Worm (Caenorhabditis elegans) whole organism, L4 larva: ENCODE data around the gene Y39D8A.1.

ENCODE experiments used
- D1046.2 ChIP-seq: fragments of 200-800 bp; sonication (Bioruptor generic); IDR thresholded peaks from 2 replicates; pipeline ENCODE4 v1.3.6; 2022; ENCODE audit warnings: missing genetic modification characterization, missing compliant biosample characterization
- F26F4.8 ChIP-seq: fragments of 200-800 bp; sonication (Bioruptor generic); conservative IDR thresholded peaks from 2 replicates; pipeline ENCODE4 v1.3.6; 2022; ENCODE audit warnings: missing genetic modification characterization, missing compliant biosample characterization
- T26A8.4 ChIP-seq: fragments of 200-800 bp; sonication (Bioruptor generic); IDR thresholded peaks from 2 replicates; pipeline ENCODE4 v1.3.6; 2022; ENCODE audit warnings: missing genetic modification characterization, missing compliant biosample characterization
- ZK546.5 ChIP-seq, 2 experiments: sonication (generic microtip); optimal IDR thresholded peaks; 2 replicates each; lab custom pipeline; 2017; ENCODE audit warnings: missing biosample characterization in 2 of 2, missing genetic modification characterization in 2 of 2
- ceh-20 ChIP-seq: fragments of 200-800 bp; sonication (Bioruptor generic); IDR thresholded peaks from 2 replicates; pipeline ENCODE4 v1.3.6; 2022; ENCODE audit warnings: missing genetic modification reagents, missing genetic modification characterization, missing compliant biosample characterization
- ceh-28 ChIP-seq: fragments of 150-350 bp; optimal IDR thresholded peaks from 2 replicates; lab custom pipeline; 2014; ENCODE audit warnings: missing biosample characterization, missing genetic modification reagents, missing genetic modification characterization
- ceh-62 ChIP-seq: sonication (generic microtip); optimal IDR thresholded peaks from 2 replicates; lab custom pipeline; 2017; ENCODE audit warnings: missing biosample characterization, missing genetic modification characterization
- ces-1 ChIP-seq: fragments of 150-350 bp; sonication (generic microtip); optimal IDR thresholded peaks from 4 replicates; lab custom pipeline; 2014; ENCODE audit warnings: missing biosample characterization, missing genetic modification reagents, missing genetic modification characterization
- daf-16 ChIP-seq, 3 experiments: sonication (generic microtip); optimal IDR thresholded peaks; 2 replicates each; lab custom pipeline; 2016 to 2017; ENCODE audit warnings: missing genetic modification characterization in 3 of 3, missing genetic modification reagents in 3 of 3, mild to moderate bottlenecking in 2 of 3, missing compliant biosample characterization in 2 of 3, missing biosample characterization in 1 of 3, moderate library complexity in 1 of 3
- daf-19 ChIP-seq: fragments of 200-800 bp; sonication (Bioruptor generic); conservative IDR thresholded peaks from 2 replicates; pipeline ENCODE4 v1.3.6; 2022; ENCODE audit warnings: missing genetic modification characterization, missing compliant biosample characterization
- dmd-8 ChIP-seq: fragments of 200-800 bp; sonication (Bioruptor generic); IDR thresholded peaks from 2 replicates; pipeline ENCODE4 v1.3.6; 2022; ENCODE audit warnings: missing genetic modification characterization, missing compliant biosample characterization
- dpl-1 ChIP-seq: fragments of 150-350 bp; optimal IDR thresholded peaks from 2 replicates; lab custom pipeline; 2014; ENCODE audit warnings: missing biosample characterization, missing genetic modification reagents, missing genetic modification characterization
- duxl-1 ChIP-seq: sonication (generic microtip); optimal IDR thresholded peaks from 2 replicates; lab custom pipeline; 2016; ENCODE audit warnings: mild to moderate bottlenecking, missing genetic modification characterization, moderate library complexity, missing compliant biosample characterization; ENCODE audit not compliant: poor library complexity
- dve-1 ChIP-seq: sonication (generic microtip); optimal IDR thresholded peaks from 2 replicates; lab custom pipeline; 2017; ENCODE audit warnings: antibody characterized with exemption, mild to moderate bottlenecking, missing genetic modification characterization, missing compliant biosample characterization; ENCODE audit not compliant: insufficient read depth
- fos-1 ChIP-seq: fragments of 150-350 bp; optimal IDR thresholded peaks from 2 replicates; lab custom pipeline; 2014; ENCODE audit warnings: missing biosample characterization, missing genetic modification characterization
- hif-1 ChIP-seq, 2 experiments: sonication (generic microtip); optimal IDR thresholded peaks; 2 replicates each; lab custom pipeline; 2016 to 2017; ENCODE audit warnings: missing compliant biosample characterization in 2 of 2, missing genetic modification characterization in 2 of 2, missing genetic modification reagents in 2 of 2, missing genotype in 2 of 2, mild to moderate bottlenecking in 1 of 2
- hlh-11 ChIP-seq: fragments of 200-800 bp; sonication (Bioruptor generic); optimal IDR thresholded peaks from 2 replicates; lab custom pipeline; 2018; ENCODE audit warnings: mild to moderate bottlenecking, missing genetic modification characterization, missing compliant biosample characterization
- hlh-30 ChIP-seq: sonication (generic microtip); optimal IDR thresholded peaks from 2 replicates; lab custom pipeline; 2017; ENCODE audit warnings: antibody characterized with exemption, mild to moderate bottlenecking, missing genetic modification characterization, missing compliant biosample characterization; ENCODE audit not compliant: insufficient read depth
- lin-1 ChIP-seq: fragments of 200-800 bp; sonication (Bioruptor generic); IDR thresholded peaks from 2 replicates; pipeline ENCODE4 v1.3.6; 2022; ENCODE audit warnings: missing genetic modification reagents, missing genetic modification characterization, missing compliant biosample characterization
- lin-13 ChIP-seq: fragments of 150-350 bp; optimal IDR thresholded peaks from 2 replicates; lab custom pipeline; 2014; ENCODE audit warnings: missing biosample characterization, missing genetic modification reagents, missing genetic modification characterization
- lin-38 ChIP-seq: fragments of 200-800 bp; sonication (Bioruptor generic); IDR thresholded peaks from 2 replicates; pipeline ENCODE4 v1.3.6; 2022; ENCODE audit warnings: missing genetic modification reagents, missing genetic modification characterization, missing compliant biosample characterization
- lsy-2 ChIP-seq, 2 experiments: fragments of 150-350 bp in 1 of 2; sonication (generic microtip) in 1 of 2; optimal IDR thresholded peaks; 2 replicates each; lab custom pipeline; 2014 to 2017; ENCODE audit warnings: missing biosample characterization in 2 of 2, missing genetic modification characterization in 2 of 2
- mdl-1 ChIP-seq, 2 experiments: fragments of 150-350 bp in 1 of 2; sonication (generic microtip) in 1 of 2; optimal IDR thresholded peaks; 2 replicates each; lab custom pipeline; 2014 to 2017; ENCODE audit warnings: missing biosample characterization in 2 of 2, missing genetic modification characterization in 2 of 2
- mdt-29 ChIP-seq: fragments of 200-800 bp; sonication (Bioruptor generic); IDR thresholded peaks from 2 replicates; pipeline ENCODE4 v1.3.6; 2022; ENCODE audit warnings: missing genetic modification reagents, missing genetic modification characterization, missing compliant biosample characterization
- mxl-2 ChIP-seq: fragments of 200-800 bp; sonication (Bioruptor generic); conservative IDR thresholded peaks from 2 replicates; pipeline ENCODE4 v1.3.6; 2022; ENCODE audit warnings: missing genetic modification reagents, missing genetic modification characterization, missing compliant biosample characterization
- mxl-3 ChIP-seq: fragments of 200-800 bp; sonication (Bioruptor generic); optimal IDR thresholded peaks from 2 replicates; lab custom pipeline; 2018; ENCODE audit warnings: mild to moderate bottlenecking, missing genetic modification characterization, missing compliant biosample characterization
- nhr-237 ChIP-seq: sonication (generic microtip); optimal IDR thresholded peaks from 2 replicates; lab custom pipeline; 2017; ENCODE audit warnings: missing biosample characterization, missing genetic modification characterization
- nhr-25 ChIP-seq: sonication (generic microtip); optimal IDR thresholded peaks from 2 replicates; lab custom pipeline; 2017; ENCODE audit warnings: missing genetic modification characterization, mild to moderate bottlenecking, missing compliant biosample characterization, antibody characterized with exemption, moderate library complexity, borderline replicate concordance; ENCODE audit not compliant: insufficient read depth
- nhr-28 ChIP-seq: fragments of 150-350 bp; optimal IDR thresholded peaks from 2 replicates; lab custom pipeline; 2014; ENCODE audit warnings: missing biosample characterization, missing genetic modification characterization
- nhr-48 ChIP-seq: sonication (generic microtip); optimal IDR thresholded peaks from 2 replicates; lab custom pipeline; 2016; ENCODE audit warnings: mild to moderate bottlenecking, missing genetic modification characterization, missing compliant biosample characterization
- nhr-6 ChIP-seq: fragments of 150-350 bp; optimal IDR thresholded peaks from 2 replicates; lab custom pipeline; 2014; ENCODE audit warnings: missing biosample characterization, missing genetic modification characterization
- php-3 ChIP-seq: fragments of 200-800 bp; sonication (Bioruptor generic); IDR thresholded peaks from 2 replicates; pipeline ENCODE4 v1.3.6; 2022; ENCODE audit warnings: missing genetic modification reagents, missing genetic modification characterization, missing compliant biosample characterization
- rbr-2 ChIP-seq: sonication (generic microtip); optimal IDR thresholded peaks from 2 replicates; lab custom pipeline; 2016; ENCODE audit warnings: missing genotype, missing genetic modification characterization, missing compliant biosample characterization
- snpc-1.2 ChIP-seq: fragments of 200-800 bp; sonication (Bioruptor generic); IDR thresholded peaks from 2 replicates; pipeline ENCODE4 v1.3.6; 2022; ENCODE audit warnings: missing genetic modification reagents, missing genetic modification characterization, missing compliant biosample characterization
- spr-1 ChIP-seq: sonication (generic microtip); optimal IDR thresholded peaks from 2 replicates; lab custom pipeline; 2016; ENCODE audit warnings: mild to moderate bottlenecking, missing genetic modification characterization, missing compliant biosample characterization
- tag-97 ChIP-seq: fragments of 200-800 bp; sonication (Bioruptor generic); IDR thresholded peaks from 2 replicates; pipeline ENCODE4 v1.3.6; 2022; ENCODE audit warnings: missing genetic modification characterization, missing compliant biosample characterization
- unc-62 ChIP-seq, 3 experiments: fragments of 150-350 bp in 1 of 3; sonication (generic microtip); optimal IDR thresholded peaks in 2 of 3; peaks in 1 of 3; 1 replicate in 1 of 3; 2 replicates in 2 of 3; lab custom pipeline; 2014 to 2017; ENCODE audit warnings: missing biosample characterization in 3 of 3, missing genetic modification characterization in 3 of 3, missing genetic modification reagents in 3 of 3, missing genotype in 1 of 3

The Y39D8A.1 gene

DNA sequence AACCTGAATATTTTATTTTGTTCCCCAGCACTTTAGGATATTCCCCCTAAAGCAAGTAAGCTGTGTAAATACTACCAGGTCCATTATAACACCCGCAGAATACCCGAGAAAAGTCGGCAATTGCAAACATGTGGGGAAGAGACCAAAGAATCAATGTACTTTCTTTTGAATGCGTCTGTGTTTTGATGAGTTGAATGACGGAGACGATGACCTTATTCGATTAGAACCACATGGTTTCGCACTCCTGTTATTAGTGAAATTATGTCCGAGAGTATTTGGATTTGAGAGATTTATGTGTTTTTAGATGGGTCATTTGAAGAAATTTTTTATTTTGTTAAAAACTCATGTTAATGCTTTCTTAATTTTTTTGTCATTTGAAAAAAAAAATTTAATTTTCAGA, 46.8 kb downstream of the Y39D8A.1 start:
- TF ChIP-seq hlh-11 (no peak), mdl-1 (tag; optimal IDR thresholded peaks at IDR 0.05; lab: Kevin White, UChicago) (peak in 1 of 2 experiments; percentile 2), mxl-3 (GFP tag; lab: Kevin White, UChicago) (peak; percentile 3), php-3 (GFP tag; lab: Robert Waterston, UW) (no peak), daf-19 (no peak), ceh-20 (no peak), lin-1 (GFP tag; lab: Robert Waterston, UW) (no peak), lin-13 (GFP tag; lab: Kevin White, UChicago) (no peak), hif-1 (tag; optimal IDR thresholded peaks at IDR 0.05; lab: Kevin White, UChicago) (no peak), hlh-30 (tag; lab: Kevin White, UChicago) (peak; percentile 20), mxl-2 (GFP tag; lab: Robert Waterston, UW) (no peak), tag-97 (GFP tag; lab: Robert Waterston, UW) (no peak), unc-62 (GFP tag; optimal IDR thresholded peaks at IDR 0.05 in 1 of 2; lab: Kevin White, UChicago) (peak in 1 of 2 experiments; percentile 73), unc-62 (tag; optimal IDR thresholded peaks at IDR 0.05; lab: Kevin White, UChicago) (no peak), spr-1 (tag; lab: Kevin White, UChicago) (no peak), duxl-1 (tag; lab: Kevin White, UChicago) (peak; percentile 23), lsy-2 (tag; optimal IDR thresholded peaks at IDR 0.05; lab: Kevin White, UChicago) (no peak), ces-1 (GFP tag; lab: Kevin White, UChicago) (no peak), nhr-28 (peak; percentile 46), fos-1 (no peak), daf-16 (GFP tag; optimal IDR thresholded peaks at IDR 0.05; lab: Kevin White, UChicago) (no peak), daf-16 (tag; optimal IDR thresholded peaks at IDR 0.05; lab: Kevin White, UChicago) (no peak)

DNA sequence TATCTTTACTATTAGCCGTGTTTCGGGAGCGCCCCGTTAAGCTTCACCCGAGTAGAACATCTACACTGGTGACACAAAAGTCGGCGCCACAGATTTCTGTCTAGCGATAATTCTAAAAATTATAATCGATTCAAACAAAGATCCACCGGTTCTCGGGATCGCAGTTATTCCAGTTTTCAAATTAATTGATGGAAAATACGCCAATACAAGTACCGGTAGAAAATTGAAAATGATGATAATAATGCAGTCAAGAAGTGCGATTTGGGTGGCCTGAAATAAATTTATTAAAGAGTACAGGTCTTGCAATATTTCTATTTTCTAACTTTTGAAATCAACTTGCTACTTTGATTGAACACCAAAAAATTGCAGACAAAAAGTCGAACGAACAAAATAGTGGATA, 49.0 kb downstream of the Y39D8A.1 start:
- no peak for TF ChIP-seq nhr-48 (tag; lab: Kevin White, UChicago)
- no peak for TF ChIP-seq dmd-8 (GFP tag; lab: Robert Waterston, UW)
- no peak for TF ChIP-seq dpl-1
- no peak for TF ChIP-seq nhr-28
- TF ChIP-seq rbr-2 (tag; lab: Kevin White, UChicago) = no peak
- TF ChIP-seq ceh-28 (tag; lab: Kevin White, UChicago) = no peak
- peak; percentile 4 for TF ChIP-seq dve-1
- no peak for TF ChIP-seq F26F4.8 (GFP tag; lab: Robert Waterston, UW)
- no peak for TF ChIP-seq ceh-62 (tag; lab: Kevin White, UChicago)
- TF ChIP-seq lin-1 (GFP tag; lab: Robert Waterston, UW) = no peak
- no peak for TF ChIP-seq T26A8.4 (GFP tag; lab: Robert Waterston, UW)
- TF ChIP-seq unc-62 (GFP tag; optimal IDR thresholded peaks at IDR 0.05 in 1 of 2; lab: Kevin White, UChicago) = peak in 1 of 2 experiments; percentile 73
- no peak for TF ChIP-seq unc-62 (tag; optimal IDR thresholded peaks at IDR 0.05; lab: Kevin White, UChicago)

DNA sequence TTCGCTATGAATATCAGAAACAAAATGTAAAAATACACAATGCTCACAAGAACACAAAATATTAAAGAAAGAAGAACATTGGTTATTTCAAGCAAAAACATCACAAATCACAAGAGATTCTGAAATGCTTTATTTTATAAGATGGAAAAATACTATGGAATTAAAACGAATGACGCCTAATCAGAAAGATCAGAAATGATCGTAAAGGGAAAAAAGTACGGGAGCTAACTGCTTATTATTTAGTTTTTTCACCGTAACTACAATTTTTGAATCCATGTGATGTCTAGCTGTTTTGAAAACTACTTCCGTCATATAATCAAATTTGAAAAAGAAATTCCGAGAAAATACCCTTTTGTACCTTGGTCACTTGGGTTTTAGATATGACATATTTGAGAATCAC, 49.9 kb downstream of the Y39D8A.1 start, which contains the start of gene srbc-57:
Gene srbc-57 (minus strand): TSS at position 101 of the 400 bp plus-strand sequence.
- TF ChIP-seq nhr-6 (tag; lab: Kevin White, UChicago) = no peak
- TF ChIP-seq lin-38 (GFP tag; lab: Robert Waterston, UW) = no peak
- TF ChIP-seq mdt-29 (GFP tag; lab: Robert Waterston, UW) = no peak
- no peak for TF ChIP-seq nhr-25
- TF ChIP-seq ceh-28 (tag; lab: Kevin White, UChicago) = no peak
- no peak for TF ChIP-seq snpc-1.2 (GFP tag; lab: Robert Waterston, UW)
- no peak for TF ChIP-seq D1046.2 (GFP tag; lab: Robert Waterston, UW)
- TF ChIP-seq hif-1 (tag; optimal IDR thresholded peaks at IDR 0.05; lab: Kevin White, UChicago) = no peak
- TF ChIP-seq fos-1 = no peak
- TF ChIP-seq ZK546.5 (tag; optimal IDR thresholded peaks at IDR 0.05; lab: Kevin White, UChicago) = no peak
- TF ChIP-seq nhr-28 = no peak
- no peak for TF ChIP-seq lin-13 (GFP tag; lab: Kevin White, UChicago)
- no peak for TF ChIP-seq lsy-2 (tag; optimal IDR thresholded peaks at IDR 0.05; lab: Kevin White, UChicago)
- no peak for TF ChIP-seq nhr-237 (tag; lab: Kevin White, UChicago)
- no peak for TF ChIP-seq hlh-11
